Fruit fly (Drosophila melanogaster) S2 (cell line): Measurements from ENCODE around the gene sesB.

Source experiments
- CG8478 ChIP-seq: fragments of >200 bp; optimal IDR thresholded peaks from 2 replicates; lab custom pipeline; 2018
- CTCF ChIP-seq, 2 experiments: fragments of >200 bp; optimal IDR thresholded peaks; 2 replicates each; lab custom pipeline; 2018

DNA sequence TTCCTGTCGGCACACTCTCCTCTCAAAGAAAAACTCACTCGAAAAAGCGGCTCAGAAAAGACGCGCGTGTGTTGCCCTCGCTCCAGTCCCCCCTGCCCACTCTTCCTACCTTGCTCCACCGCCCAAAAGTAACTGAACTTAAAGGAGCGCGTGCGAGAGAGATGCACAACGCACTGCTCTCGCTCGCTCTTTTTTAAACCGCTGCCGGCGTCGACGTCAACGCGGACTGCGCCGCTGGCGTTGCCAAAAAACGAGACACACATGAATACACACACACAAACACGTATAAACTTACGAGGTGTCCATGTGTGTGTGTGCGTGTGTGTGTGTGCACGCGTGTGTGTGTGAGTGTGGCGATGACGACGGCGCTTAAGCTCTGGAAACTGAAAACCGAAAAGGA, 30.1 kb upstream of the sesB start:
- TF ChIP-seq CG8478 (no peak), CTCF (optimal IDR thresholded peaks at IDR 0.05; lab: Kevin White, UChicago) (no peak)
